Worm (Caenorhabditis elegans): Measurements from ENCODE around the gene F40G12.6.
"Not testable (repeated sequence)": the region's sequence is repeated elsewhere in the genome, so short reads cannot be mapped to it uniquely, and the experiment has no call there.

- not testable (repeated sequence) for TF ChIP-seq dao-5, him-1, W03F9.2 (tag; optimal IDR thresholded peaks at IDR 0.05)
Observed at ce11 chrV:14308164-14308563, 35.2 kb upstream of the F40G12.6 start, which contains the start of gene spig-5.

All from whole organism, L4/young adult.